Worm (Caenorhabditis elegans): ENCODE measurements around the gene srh-8.

ce11 chrV:4038557-4038956 is 33.2 kb downstream of the srh-8 start:
- TF ChIP-seq D1046.2 (GFP tag; IDR thresholded peaks at IDR 0.05) (no peak), unc-62 (GFP tag; optimal IDR thresholded peaks at IDR 0.05 in 1 of 2) (no peak), unc-62 (tag; optimal IDR thresholded peaks at IDR 0.05) (no peak), zag-1 (tag; optimal IDR thresholded peaks at IDR 0.05) (no peak), nhr-237 (tag; optimal IDR thresholded peaks at IDR 0.05) (no peak), nhr-76 (tag; optimal IDR thresholded peaks at IDR 0.05) (no peak), ceh-62 (tag; optimal IDR thresholded peaks at IDR 0.05) (no peak), unc-39 (tag; optimal IDR thresholded peaks at IDR 0.05) (no peak), nhr-11 (tag; optimal IDR thresholded peaks at IDR 0.05) (no peak), pqm-1 (tag; optimal IDR thresholded peaks at IDR 0.05) (no peak), duxl-1 (tag; optimal IDR thresholded peaks at IDR 0.05; ENCODE audit: poor library complexity) (no peak), nhr-102 (tag; optimal IDR thresholded peaks at IDR 0.05) (no peak), mes-2 (tag; optimal IDR thresholded peaks at IDR 0.05; ENCODE audit: poor library complexity, severe bottlenecking) (no peak), ZK546.5 (tag; optimal IDR thresholded peaks at IDR 0.05) (no peak), egl-27 (tag; optimal IDR thresholded peaks at IDR 0.05) (no peak)

Data from whole organism, L4 larva.